Fruit fly (Drosophila melanogaster): Measurements from ENCODE around the gene RpL26.
A peak's percentile ranks its signal among the peaks of the same experiment; 100 is the strongest.

The RpL26 gene

DNA sequence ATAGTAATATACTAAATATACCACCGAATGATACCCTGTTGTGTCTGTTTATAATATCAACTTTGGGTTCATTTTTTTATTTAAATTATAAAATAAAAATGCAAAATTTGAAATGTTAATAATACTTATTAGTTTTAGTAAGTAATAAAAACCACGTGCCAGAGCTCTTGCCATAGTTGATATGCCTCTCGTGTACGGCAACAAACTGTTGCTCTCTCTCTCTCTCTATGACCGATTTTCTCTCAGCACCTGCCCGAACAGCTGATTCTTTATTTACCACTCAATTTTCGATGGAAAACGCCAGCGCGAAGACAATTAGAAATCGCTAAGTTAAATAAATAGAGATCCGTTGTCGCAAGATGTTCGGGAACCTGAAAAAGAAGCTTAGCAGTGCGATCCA is 31.2 kb upstream of the RpL26 start, which contains the start of gene Dysb (continued):
- peak; percentile 63 for TF ChIP-seq sd (tag; optimal IDR thresholded peaks at IDR 0.05)
- TF ChIP-seq CG9797 (GFP tag; optimal IDR thresholded peaks at IDR 0.05), result peak; percentile 25
- peak; percentile 69 for TF ChIP-seq CG9437 (GFP tag; optimal IDR thresholded peaks at IDR 0.05)
- TF ChIP-seq CG7271 (tag; optimal IDR thresholded peaks at IDR 0.05), result peak; percentile 47
- peak; percentile 71 for TF ChIP-seq CG10654 (GFP tag; optimal IDR thresholded peaks at IDR 0.05)
- peak; percentile 8 for TF ChIP-seq TFAM (GFP tag; optimal IDR thresholded peaks at IDR 0.05)
- TF ChIP-seq Hr51 (GFP tag; optimal IDR thresholded peaks at IDR 0.05), result peak; percentile 33 to 91
- peak; percentile 73 for TF ChIP-seq CG6683 (GFP tag; optimal IDR thresholded peaks at IDR 0.05)
- TF ChIP-seq stc (GFP tag; IDR thresholded peaks at IDR 0.05), result peak; percentile 89
- TF ChIP-seq oc (tag; optimal IDR thresholded peaks at IDR 0.05), result peak; percentile 88
- TF ChIP-seq Ssrp (tag; optimal IDR thresholded peaks at IDR 0.05), result peak; percentile 83
- peak; percentile 40 for TF ChIP-seq pum (GFP tag; optimal IDR thresholded peaks at IDR 0.05)
- peak; percentile 86 for TF ChIP-seq tin (GFP tag; optimal IDR thresholded peaks at IDR 0.05)
- no peak; the same call in 1 of the 2 replicates for TF ChIP-seq sens-2 (GFP tag; IDR thresholded peaks at IDR 0.05)
- peak; percentile 93 for TF ChIP-seq zfh1 (GFP tag; IDR thresholded peaks at IDR 0.05)
- TF ChIP-seq peb (GFP tag; IDR thresholded peaks at IDR 0.05), result peak; percentile 73
- TF ChIP-seq CG15601 (tag; optimal IDR thresholded peaks at IDR 0.05), result peak; percentile 86
- no peak for TF ChIP-seq Kr (GFP tag; optimal IDR thresholded peaks at IDR 0.05)
- TF ChIP-seq run (tag; optimal IDR thresholded peaks at IDR 0.05), result peak; percentile 76
- peak; percentile 42 for TF ChIP-seq crc (GFP tag; optimal IDR thresholded peaks at IDR 0.05)
- TF ChIP-seq onecut (GFP tag; IDR thresholded peaks at IDR 0.05), result peak; percentile 86
- no peak for TF ChIP-seq CG7963 (GFP tag; IDR thresholded peaks at IDR 0.05; ENCODE audit: partially characterized antibody)
- TF ChIP-seq CG15479 (GFP tag; optimal IDR thresholded peaks at IDR 0.05), result no peak
- peak; percentile 93 for TF ChIP-seq scrt (GFP tag; optimal IDR thresholded peaks at IDR 0.05)
- peak; percentile 88 for TF ChIP-seq CG9727 (GFP tag; optimal IDR thresholded peaks at IDR 0.05)
- 0 out of 2 replicates have a peak, but pooled peaks have one; percentile 34 for TF ChIP-seq hbn (GFP tag; IDR thresholded peaks at IDR 0.05; ENCODE audit: partially characterized antibody)
- TF ChIP-seq CG1603 (tag; optimal IDR thresholded peaks at IDR 0.05), result peak; percentile 61
- TF ChIP-seq CG3163 (GFP tag; optimal IDR thresholded peaks at IDR 0.05), result peak; percentile 12
- peak; percentile 91 for TF ChIP-seq CG18599 (GFP tag; optimal IDR thresholded peaks at IDR 0.05)
- TF ChIP-seq CG12219 (GFP tag; optimal IDR thresholded peaks at IDR 0.05), result peak; percentile 77
- peak in 1 of 2 experiments; percentile 78 for TF ChIP-seq Eip74EF (GFP tag; optimal IDR thresholded peaks at IDR 0.05)
- peak; percentile 83 for TF ChIP-seq CG7372 (GFP tag; IDR thresholded peaks at IDR 0.05)
- TF ChIP-seq NC2α (GFP tag; optimal IDR thresholded peaks at IDR 0.05), result no peak
- TF ChIP-seq corto (GFP tag; optimal IDR thresholded peaks at IDR 0.05), result no peak
- peak; percentile 41 for TF ChIP-seq fd102C (GFP tag; optimal IDR thresholded peaks at IDR 0.05)
- TF ChIP-seq CG6254 (GFP tag; optimal IDR thresholded peaks at IDR 0.05), result peak; percentile 83
- TF ChIP-seq CG30403 (GFP tag; optimal IDR thresholded peaks at IDR 0.05), result peak; percentile 84
- peak; percentile 74 for TF ChIP-seq CG5180 (GFP tag; optimal IDR thresholded peaks at IDR 0.05)
- peak; percentile 70 for TF ChIP-seq Abd-B (GFP tag; optimal IDR thresholded peaks at IDR 0.05)
- no peak; the same call in 1 of the 2 replicates for TF ChIP-seq sna (GFP tag; IDR thresholded peaks at IDR 0.05; ENCODE audit: partially characterized antibody)
- TF ChIP-seq CG8924 (tag; optimal IDR thresholded peaks at IDR 0.05), result peak; percentile 91
- peak; percentile 21 for TF ChIP-seq her (GFP tag; optimal IDR thresholded peaks at IDR 0.05)
- peak; percentile 98 for TF ChIP-seq vvl (GFP tag; IDR thresholded peaks at IDR 0.05)
- no peak for TF ChIP-seq pan (optimal IDR thresholded peaks at IDR 0.05)
- peak in 1 of 2 experiments; percentile 93 for TF ChIP-seq pan (GFP tag; optimal IDR thresholded peaks at IDR 0.05 in 1 of 2, IDR thresholded peaks at IDR 0.05 in 1 of 2)
- peak; percentile 45 for TF ChIP-seq org-1 (GFP tag; optimal IDR thresholded peaks at IDR 0.05)
- TF ChIP-seq CG1602 (GFP tag; optimal IDR thresholded peaks at IDR 0.05), result peak; percentile 78
- peak; percentile 92 for TF ChIP-seq Dek (tag; optimal IDR thresholded peaks at IDR 0.05)
- peak; percentile 63; the same call in 1 of the 3 replicates for TF ChIP-seq CG2199 (GFP tag; IDR thresholded peaks at IDR 0.05)
